Fruit fly (Drosophila melanogaster) whole organism, embryonic: ENCODE measurements around the gene odd.
A peak's percentile ranks its signal among the peaks of the same experiment; 100 is the strongest.

Source experiments
- Atf6 ChIP-seq: fragments of 200-800 bp; sonication (Bioruptor generic); IDR thresholded peaks from 2 replicates; pipeline ENCODE4 v1.3.6; 2022; ENCODE audit warnings: missing biosample characterization, missing genetic modification characterization
- CG12104 ChIP-seq: fragments of 200-800 bp; sonication (Bioruptor generic); optimal IDR thresholded peaks from 3 replicates; lab custom pipeline; 2016; ENCODE audit warnings: missing biosample characterization, missing genetic modification characterization
- CG12299 ChIP-seq: fragments of 200-800 bp; sonication (Bioruptor generic); optimal IDR thresholded peaks from 2 replicates; lab custom pipeline; 2018; ENCODE audit warnings: missing biosample characterization, mild to moderate bottlenecking, missing genetic modification characterization
- CG13775 ChIP-seq: fragments of 200-800 bp; sonication (Bioruptor generic); optimal IDR thresholded peaks from 3 replicates; lab custom pipeline; 2017; ENCODE audit warnings: missing biosample characterization, mild to moderate bottlenecking, missing genetic modification characterization
- CG2712 ChIP-seq: fragments of 200-800 bp; optimal IDR thresholded peaks from 3 replicates; lab custom pipeline; 2019; ENCODE audit warnings: missing biosample characterization, mild to moderate bottlenecking, missing genetic modification characterization, moderate library complexity
- CG2889 ChIP-seq: fragments of 200-800 bp; sonication (Bioruptor generic); IDR thresholded peaks from 3 replicates; pipeline ENCODE4 v1.3.6; 2022; ENCODE audit warnings: missing biosample characterization, missing genetic modification characterization
- CG30020 ChIP-seq: fragments of 200-800 bp; optimal IDR thresholded peaks from 2 replicates; lab custom pipeline; 2019; ENCODE audit warnings: missing biosample characterization, mild to moderate bottlenecking, missing genetic modification characterization, moderate library complexity
- CG32767 ChIP-seq: fragments of 200-800 bp; sonication (Bioruptor generic); IDR thresholded peaks from 2 replicates; pipeline ENCODE4 v1.3.6; 2022; ENCODE audit warnings: missing biosample characterization, missing genetic modification characterization
- CG32772 ChIP-seq: fragments of 200-800 bp; sonication (Bioruptor generic); IDR thresholded peaks from 2 replicates; pipeline ENCODE4 v1.3.6; 2022; ENCODE audit warnings: missing biosample characterization, missing genetic modification characterization
- CG3847 ChIP-seq: fragments of 200-800 bp; sonication (Bioruptor generic); IDR thresholded peaks from 2 replicates; pipeline ENCODE4 v1.3.6; 2022; ENCODE audit warnings: missing biosample characterization, missing genetic modification characterization
- CG6654 ChIP-seq: fragments of 200-800 bp; sonication (Bioruptor generic); optimal IDR thresholded peaks from 2 replicates; lab custom pipeline; 2017; ENCODE audit warnings: missing biosample characterization, mild to moderate bottlenecking, missing genetic modification characterization
- CG7839 ChIP-seq: fragments of 200-800 bp; sonication (Bioruptor generic); optimal IDR thresholded peaks from 3 replicates; lab custom pipeline; 2018; ENCODE audit warnings: missing biosample characterization, mild to moderate bottlenecking, missing genetic modification characterization, moderate library complexity
- CG8359 ChIP-seq: fragments of 200-800 bp; sonication (Bioruptor generic); optimal IDR thresholded peaks from 2 replicates; lab custom pipeline; 2017; ENCODE audit warnings: missing biosample characterization, mild to moderate bottlenecking, missing genetic modification characterization, borderline replicate concordance
- CG9932 ChIP-seq: fragments of 200-800 bp; sonication (Bioruptor generic); IDR thresholded peaks from 2 replicates; pipeline ENCODE4 v1.3.6; 2022; ENCODE audit warnings: missing biosample characterization, missing genetic modification characterization
- D19A ChIP-seq: fragments of 200-800 bp; optimal IDR thresholded peaks from 3 replicates; lab custom pipeline; 2019; ENCODE audit warnings: missing biosample characterization, mild to moderate bottlenecking, missing genetic modification characterization, moderate library complexity
- Dfd ChIP-seq, 2 experiments: fragments of >200 bp; optimal IDR thresholded peaks; 2 replicates each; lab custom pipeline; 2017; ENCODE audit warnings: missing biosample characterization in 2 of 2, missing genetic modification characterization in 2 of 2
- Dip3 ChIP-seq: fragments of 200-800 bp; sonication (Bioruptor generic); optimal IDR thresholded peaks from 3 replicates; lab custom pipeline; 2016; ENCODE audit warnings: missing biosample characterization, missing genetic modification characterization
- Drgx ChIP-seq: fragments of 200-800 bp; sonication (Bioruptor generic); IDR thresholded peaks from 2 replicates; pipeline ENCODE4 v1.3.6; 2022; ENCODE audit warnings: missing biosample characterization, missing genetic modification characterization
- Gsc ChIP-seq: fragments of 200-800 bp; sonication (Bioruptor generic); IDR thresholded peaks from 2 replicates; pipeline ENCODE4 v1.3.6; 2022; ENCODE audit warnings: missing biosample characterization, missing genetic modification characterization
- H15 ChIP-seq: fragments of 200-800 bp; sonication (Bioruptor generic); IDR thresholded peaks from 3 replicates; pipeline ENCODE4 v1.3.6; 2022; ENCODE audit warnings: missing biosample characterization, missing genetic modification characterization
- H2.0 ChIP-seq: fragments of 200-800 bp; sonication (Bioruptor generic); IDR thresholded peaks from 2 replicates; pipeline ENCODE4 v1.3.6; 2022; ENCODE audit warnings: missing biosample characterization, missing genetic modification characterization
- HmgZ ChIP-seq: fragments of 200-800 bp; sonication (Bioruptor generic); optimal IDR thresholded peaks from 2 replicates; lab custom pipeline; 2018; ENCODE audit warnings: missing biosample characterization, mild to moderate bottlenecking, missing genetic modification characterization
- Hr39 ChIP-seq: fragments of >200 bp; optimal IDR thresholded peaks from 2 replicates; lab custom pipeline; 2017
- Meics ChIP-seq: fragments of 200-800 bp; sonication (Bioruptor generic); optimal IDR thresholded peaks from 2 replicates; lab custom pipeline; 2017; ENCODE audit warnings: missing biosample characterization, mild to moderate bottlenecking, missing genetic modification characterization
- Oaz ChIP-seq: fragments of 200-800 bp; sonication (Bioruptor generic); IDR thresholded peaks from 2 replicates; pipeline ENCODE4 v1.3.6; 2022; ENCODE audit warnings: missing biosample characterization, missing genetic modification characterization
- Ravus ChIP-seq: fragments of 200-800 bp; sonication (Bioruptor generic); IDR thresholded peaks from 2 replicates; pipeline ENCODE4 v1.3.6; 2022; ENCODE audit warnings: missing biosample characterization, missing genetic modification characterization
- Six4 ChIP-seq: fragments of 200-800 bp; sonication (Bioruptor generic); optimal IDR thresholded peaks from 2 replicates; lab custom pipeline; 2016; ENCODE audit warnings: missing biosample characterization, missing genetic modification characterization
- Spps ChIP-seq: fragments of 200-800 bp; sonication (Bioruptor generic); optimal IDR thresholded peaks from 2 replicates; lab custom pipeline; 2018; ENCODE audit warnings: missing biosample characterization, mild to moderate bottlenecking, missing genetic modification characterization
- Tbp ChIP-seq: fragments of >200 bp; optimal IDR thresholded peaks from 2 replicates; lab custom pipeline; 2018; ENCODE audit warnings: missing biosample characterization, missing genetic modification characterization
- Xrp1 ChIP-seq: fragments of 200-800 bp; sonication (Bioruptor generic); IDR thresholded peaks from 2 replicates; pipeline ENCODE4 v1.3.6; 2022; ENCODE audit warnings: missing biosample characterization, missing genetic modification characterization
- ase ChIP-seq: fragments of 200-800 bp; sonication (Bioruptor generic); IDR thresholded peaks from 3 replicates; pipeline ENCODE4 v1.3.6; 2022; ENCODE audit warnings: missing biosample characterization, missing genetic modification characterization
- br ChIP-seq: fragments of >200 bp; optimal IDR thresholded peaks from 2 replicates; lab custom pipeline; 2017
- crc ChIP-seq: fragments of 200-800 bp; sonication (Bioruptor generic); optimal IDR thresholded peaks from 2 replicates; lab custom pipeline; 2016; ENCODE audit warnings: missing biosample characterization, missing genetic modification characterization
- crp ChIP-seq, 2 experiments: fragments of 200-800 bp; sonication (Bioruptor generic); optimal IDR thresholded peaks; 2 replicates in 1 of 2; 3 replicates in 1 of 2; lab custom pipeline; 2017; ENCODE audit warnings: missing biosample characterization in 2 of 2, missing genetic modification characterization in 2 of 2, mild to moderate bottlenecking in 1 of 2, moderate library complexity in 1 of 2
- danr ChIP-seq: fragments of 200-800 bp; sonication (Bioruptor generic); IDR thresholded peaks from 2 replicates; pipeline ENCODE4 v1.3.6; 2022; ENCODE audit warnings: missing biosample characterization, missing genetic modification characterization
- ems ChIP-seq: fragments of 200-800 bp; sonication (Bioruptor generic); optimal IDR thresholded peaks from 3 replicates; lab custom pipeline; 2016; ENCODE audit warnings: missing biosample characterization, missing genetic modification characterization
- eyg ChIP-seq: fragments of 200-800 bp; sonication (Bioruptor generic); optimal IDR thresholded peaks from 3 replicates; lab custom pipeline; 2016; ENCODE audit warnings: missing biosample characterization, missing genetic modification characterization
- fd3F ChIP-seq: fragments of 200-800 bp; sonication (Bioruptor generic); optimal IDR thresholded peaks from 2 replicates; lab custom pipeline; 2018; ENCODE audit warnings: missing biosample characterization, mild to moderate bottlenecking, missing genetic modification characterization, moderate library complexity
- ham ChIP-seq: fragments of 200-800 bp; sonication (Bioruptor generic); IDR thresholded peaks from 2 replicates; pipeline ENCODE4 v1.3.6; 2022; ENCODE audit warnings: missing biosample characterization, missing genetic modification characterization
- jigr1 ChIP-seq: fragments of 200-800 bp; sonication (Bioruptor generic); IDR thresholded peaks from 3 replicates; pipeline ENCODE4 v1.3.6; 2022; ENCODE audit warnings: missing biosample characterization, missing genetic modification characterization
- luna ChIP-seq: fragments of 200-800 bp; sonication (Bioruptor generic); optimal IDR thresholded peaks from 2 replicates; lab custom pipeline; 2016; ENCODE audit warnings: missing biosample characterization, missing genetic modification characterization
- org-1 ChIP-seq: fragments of 200-800 bp; sonication (Bioruptor generic); optimal IDR thresholded peaks from 2 replicates; lab custom pipeline; 2017; ENCODE audit warnings: missing biosample characterization, missing genetic modification characterization
- pb ChIP-seq: fragments of 200-800 bp; sonication (Bioruptor generic); optimal IDR thresholded peaks from 3 replicates; lab custom pipeline; 2016; ENCODE audit warnings: missing biosample characterization, missing genetic modification characterization
- pita ChIP-seq: fragments of 200-800 bp; sonication (Bioruptor generic); optimal IDR thresholded peaks from 2 replicates; lab custom pipeline; 2017; ENCODE audit warnings: missing biosample characterization, mild to moderate bottlenecking, missing genetic modification characterization
- repo ChIP-seq: fragments of 200-800 bp; sonication (Bioruptor generic); optimal IDR thresholded peaks from 2 replicates; lab custom pipeline; 2016; ENCODE audit warnings: missing biosample characterization, missing genetic modification characterization
- schlank ChIP-seq: fragments of 200-800 bp; sonication (Bioruptor generic); optimal IDR thresholded peaks from 2 replicates; lab custom pipeline; 2018; ENCODE audit warnings: missing biosample characterization, mild to moderate bottlenecking, missing genetic modification characterization
- slbo ChIP-seq: fragments of 200-800 bp; sonication (Bioruptor generic); IDR thresholded peaks from 2 replicates; pipeline ENCODE4 v1.3.6; 2022; ENCODE audit warnings: missing biosample characterization, missing genetic modification characterization
- ssp ChIP-seq: fragments of 200-800 bp; sonication (Bioruptor generic); IDR thresholded peaks from 2 replicates; pipeline ENCODE4 v1.3.6; 2022; ENCODE audit warnings: missing biosample characterization, missing genetic modification characterization
- tna ChIP-seq: fragments of 200-800 bp; sonication (Bioruptor generic); IDR thresholded peaks from 2 replicates; pipeline ENCODE4 v1.3.6; 2022; ENCODE audit warnings: missing biosample characterization, missing genetic modification characterization; ENCODE audit not compliant: partially characterized antibody
- trem ChIP-seq: fragments of 200-800 bp; optimal IDR thresholded peaks from 3 replicates; lab custom pipeline; 2019; ENCODE audit warnings: missing biosample characterization, mild to moderate bottlenecking, missing genetic modification characterization, moderate library complexity
- tup ChIP-seq: fragments of 200-800 bp; sonication (Bioruptor generic); optimal IDR thresholded peaks from 2 replicates; lab custom pipeline; 2016; ENCODE audit warnings: missing biosample characterization, mild to moderate bottlenecking, missing genetic modification characterization, moderate library complexity
- vvl ChIP-seq: fragments of 200-800 bp; sonication (Bioruptor generic); IDR thresholded peaks from 2 replicates; pipeline ENCODE4 v1.3.6; 2022; ENCODE audit warnings: missing biosample characterization, missing genetic modification characterization
- zf30C ChIP-seq: fragments of 200-800 bp; sonication (Bioruptor generic); optimal IDR thresholded peaks from 3 replicates; lab custom pipeline; 2018; ENCODE audit warnings: missing biosample characterization, mild to moderate bottlenecking, missing genetic modification characterization
- zfh1 ChIP-seq: fragments of 200-800 bp; sonication (Bioruptor generic); IDR thresholded peaks from 3 replicates; pipeline ENCODE4 v1.3.6; 2022; ENCODE audit warnings: missing biosample characterization, missing genetic modification characterization

Gene odd

dm6 chr2L:3624784-3625183 lies 18.2 kb upstream of the odd start (continued):
- TF ChIP-seq pita: no peak
- TF ChIP-seq org-1 (GFP tag; lab: Kevin White, UChicago): no peak
- no peak for TF ChIP-seq eyg (GFP tag; lab: Kevin White, UChicago)
- no peak for TF ChIP-seq ham (GFP tag; lab: Robert Waterston, UW)
- TF ChIP-seq vvl: no peak
- TF ChIP-seq CG6654: no peak
- TF ChIP-seq pb (GFP tag; lab: Kevin White, UChicago): no peak
- peak; percentile 47 for TF ChIP-seq Drgx (GFP tag; lab: Robert Waterston, UW)
- TF ChIP-seq Spps (tag; lab: Kevin White, UChicago): peak; percentile 10
- no peak for TF ChIP-seq tup (GFP tag; lab: Kevin White, UChicago)
- TF ChIP-seq luna (GFP tag; lab: Kevin White, UChicago): no peak
- no peak for TF ChIP-seq jigr1
- no peak for TF ChIP-seq br
- no peak for TF ChIP-seq CG9932
- no peak for TF ChIP-seq Ravus
- no peak for TF ChIP-seq D19A (tag; lab: Kevin White, UChicago)
- no peak for TF ChIP-seq Gsc (GFP tag; lab: Robert Waterston, UW)
- no peak for TF ChIP-seq CG3847 (GFP tag; lab: Robert Waterston, UW)
- no peak for TF ChIP-seq Tbp (GFP tag; lab: Kevin White, UChicago)
- no peak for TF ChIP-seq CG32772 (GFP tag; lab: Robert Waterston, UW)
- TF ChIP-seq crp (GFP tag; optimal IDR thresholded peaks at IDR 0.05; lab: Kevin White, UChicago): no peak
- peak; percentile 7 for TF ChIP-seq trem
- TF ChIP-seq Xrp1 (GFP tag; lab: Robert Waterston, UW): peak; percentile 48; the same call in 1 of the 2 replicates
- no peak for TF ChIP-seq repo (GFP tag; lab: Kevin White, UChicago)
- TF ChIP-seq Six4 (GFP tag; lab: Kevin White, UChicago): no peak
- no peak for TF ChIP-seq HmgZ (tag; lab: Kevin White, UChicago)
- TF ChIP-seq Dip3 (GFP tag; lab: Kevin White, UChicago): no peak
- TF ChIP-seq ase (GFP tag; lab: Robert Waterston, UW): no peak
- no peak for TF ChIP-seq CG30020 (tag; lab: Kevin White, UChicago)
- TF ChIP-seq schlank (tag; lab: Kevin White, UChicago): no peak
- TF ChIP-seq ems (GFP tag; lab: Kevin White, UChicago): no peak
- TF ChIP-seq zf30C (GFP tag; lab: Kevin White, UChicago): peak; percentile 51
- no peak for TF ChIP-seq CG12104 (GFP tag; lab: Kevin White, UChicago)
- TF ChIP-seq zfh1 (GFP tag; lab: Robert Waterston, UW): peak; percentile 59; the same call in 1 of the 3 replicates
- no peak for TF ChIP-seq CG13775 (GFP tag; lab: Kevin White, UChicago)
- TF ChIP-seq danr (GFP tag; lab: Robert Waterston, UW): no peak
- TF ChIP-seq Meics: no peak
- no peak for TF ChIP-seq Oaz
- TF ChIP-seq CG7839: no peak
- TF ChIP-seq Dfd (GFP tag; optimal IDR thresholded peaks at IDR 0.05; lab: Kevin White, UChicago): no peak
- no peak for TF ChIP-seq ssp (GFP tag; lab: Robert Waterston, UW)
- 0 out of 2 replicates have a peak, but pooled peaks have one; percentile 10 for TF ChIP-seq slbo
- TF ChIP-seq tna: no peak
- TF ChIP-seq crc: no peak
- no peak for TF ChIP-seq CG8359 (GFP tag; lab: Kevin White, UChicago)
- no peak for TF ChIP-seq CG32767
- no peak for TF ChIP-seq CG2889 (GFP tag; lab: Robert Waterston, UW)
- no peak for TF ChIP-seq fd3F
- no peak for TF ChIP-seq Atf6
- TF ChIP-seq H15: no peak
- no peak for TF ChIP-seq H2.0 (GFP tag; lab: Robert Waterston, UW)
- peak; percentile 46 for TF ChIP-seq CG2712 (tag; lab: Kevin White, UChicago)
- TF ChIP-seq CG12299 (tag; lab: Kevin White, UChicago): no peak
- TF ChIP-seq Hr39 (lab: Kevin White, UChicago): no peak
